Worm (Caenorhabditis elegans) whole organism, mixed stage, embryonic: Measurements from ENCODE around the gene C07E3.10.

Experiments used
- bed-3 ChIP-seq: fragments of 200-800 bp; sonication (Bioruptor generic); optimal IDR thresholded peaks from 3 replicates; lab custom pipeline; 2018; ENCODE audit warnings: mild to moderate bottlenecking, missing genetic modification characterization, moderate library complexity, missing compliant biosample characterization
- ceh-83 ChIP-seq: fragments of 200-800 bp; sonication (Bioruptor generic); optimal IDR thresholded peaks from 2 replicates; lab custom pipeline; 2018; ENCODE audit warnings: mild to moderate bottlenecking, missing genetic modification characterization, missing compliant biosample characterization
- ces-1 ChIP-seq: fragments of 150-350 bp; optimal IDR thresholded peaks from 2 replicates; lab custom pipeline; 2014; ENCODE audit warnings: missing biosample characterization, missing genetic modification reagents, missing genetic modification characterization
- elt-1 ChIP-seq: sonication (generic microtip); optimal IDR thresholded peaks from 2 replicates; lab custom pipeline; 2017; ENCODE audit warnings: missing genetic modification characterization, mild to moderate bottlenecking, missing compliant biosample characterization, antibody characterized with exemption, moderate library complexity, borderline replicate concordance; ENCODE audit not compliant: insufficient read depth
- lin-13 ChIP-seq: fragments of 150-350 bp; optimal IDR thresholded peaks from 2 replicates; lab custom pipeline; 2014; ENCODE audit warnings: missing biosample characterization, missing genetic modification characterization
- lsy-2 ChIP-seq: fragments of 150-350 bp; optimal IDR thresholded peaks from 2 replicates; lab custom pipeline; 2014; ENCODE audit warnings: missing biosample characterization, missing genetic modification characterization
- nhr-237 ChIP-seq: fragments of 150-350 bp; optimal IDR thresholded peaks from 2 replicates; lab custom pipeline; 2014; ENCODE audit warnings: missing biosample characterization, missing genetic modification characterization
- nhr-28 ChIP-seq: fragments of 150-350 bp; optimal IDR thresholded peaks from 2 replicates; lab custom pipeline; 2014; ENCODE audit warnings: missing biosample characterization, missing genetic modification characterization
- pha-4 ChIP-seq: fragments of 150-350 bp; optimal IDR thresholded peaks from 2 replicates; lab custom pipeline; 2018; ENCODE audit warnings: missing biosample characterization, missing genetic modification reagents, missing genetic modification characterization
- snpc-4 ChIP-seq: fragments of 150-350 bp; optimal IDR thresholded peaks from 2 replicates; lab custom pipeline; 2014; ENCODE audit warnings: missing biosample characterization, missing genetic modification characterization
- unc-62 ChIP-seq: fragments of 150-350 bp; optimal IDR thresholded peaks from 2 replicates; lab custom pipeline; 2014; ENCODE audit warnings: missing biosample characterization, missing genetic modification reagents, missing genetic modification characterization
- ztf-11 ChIP-seq: fragments of 150-350 bp; optimal IDR thresholded peaks from 2 replicates; lab custom pipeline; 2014; ENCODE audit warnings: missing biosample characterization, missing genetic modification characterization

DNA sequence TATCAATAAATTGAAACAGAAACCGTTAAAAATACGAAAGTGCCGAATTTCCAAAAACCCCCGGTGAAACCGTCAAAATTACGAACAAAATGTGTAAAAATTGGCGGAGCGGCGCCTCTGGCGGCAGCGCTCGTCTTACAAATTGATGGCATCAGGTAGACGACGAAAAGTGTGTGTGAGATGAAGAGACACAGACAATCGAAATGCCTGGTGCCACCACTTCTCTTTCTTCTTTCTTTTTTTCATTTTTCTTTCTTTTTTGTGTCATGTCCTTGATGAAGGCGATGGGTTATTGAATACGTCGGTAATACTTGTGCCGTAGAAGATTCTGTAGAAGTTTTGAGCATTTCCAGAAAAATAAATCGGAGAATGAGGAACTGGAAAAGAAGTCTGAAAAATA, 31.7 kb downstream of the C07E3.10 start:
- TF ChIP-seq bed-3 (no peak), nhr-28 (tag; lab: Kevin White, UChicago) (no peak), pha-4 (tag; lab: Kevin White, UChicago) (no peak), lsy-2 (no peak), unc-62 (GFP tag; lab: Kevin White, UChicago) (no peak), ceh-83 (no peak), nhr-237 (tag; lab: Kevin White, UChicago) (no peak), ces-1 (GFP tag; lab: Kevin White, UChicago) (no peak), elt-1 (tag; lab: Kevin White, UChicago) (no peak), ztf-11 (tag; lab: Kevin White, UChicago) (no peak), lin-13 (no peak), snpc-4 (tag; lab: Kevin White, UChicago) (no peak)
